Fruit fly (Drosophila melanogaster): Measurements from ENCODE around the gene Rab27.

dm6 chrX:1482840-1483518 is 6.2 kb upstream of the Rab27 start, which contains the start of the genes sta and inc:
- TF ChIP-seq Myb (GFP tag; optimal IDR thresholded peaks at IDR 0.05): peak; percentile 78
- no peak for TF ChIP-seq Poxn (GFP tag; IDR thresholded peaks at IDR 0.05)
- TF ChIP-seq Fer3 (tag; optimal IDR thresholded peaks at IDR 0.05): peak; percentile 68
- peak; percentile 26 for TF ChIP-seq CG30431 (GFP tag; optimal IDR thresholded peaks at IDR 0.05)
- TF ChIP-seq CG13296 (GFP tag; optimal IDR thresholded peaks at IDR 0.05): peak; percentile 79
- TF ChIP-seq CG11723 (GFP tag; optimal IDR thresholded peaks at IDR 0.05): peak; percentile 66
- no peak for TF ChIP-seq CG14965 (GFP tag; optimal IDR thresholded peaks at IDR 0.05; ENCODE audit: borderline replicate concordance)
- peak; percentile 67; the same call in 1 of the 3 replicates for TF ChIP-seq ken (GFP tag; IDR thresholded peaks at IDR 0.05)
- TF ChIP-seq CG11560 (tag; IDR thresholded peaks at IDR 0.05): no peak
- no peak for TF ChIP-seq ab (GFP tag; optimal IDR thresholded peaks at IDR 0.05)
- no peak for TF ChIP-seq CG4820 (GFP tag; optimal IDR thresholded peaks at IDR 0.05)
- TF ChIP-seq CG10366 (GFP tag; IDR thresholded peaks at IDR 0.05): no peak; the same call in 1 of the 2 replicates
- TF ChIP-seq amos (GFP tag; IDR thresholded peaks at IDR 0.05; ENCODE audit: partially characterized antibody): peak; percentile 68
- no peak for TF ChIP-seq dati (GFP tag; IDR thresholded peaks at IDR 0.05)

All from whole organism, embryonic.